Worm (Caenorhabditis elegans) whole organism, young adult: ENCODE measurements around the gene nlp-48.

ENCODE experiments used
- B0019.2 ChIP-seq: fragments of 200-800 bp; sonication (Bioruptor generic); conservative IDR thresholded peaks from 2 replicates; pipeline ENCODE4 v1.3.6; 2022; ENCODE audit warnings: missing genetic modification reagents, missing genetic modification characterization, missing compliant biosample characterization
- C06A6.2 ChIP-seq: fragments of 200-800 bp; sonication (Bioruptor generic); conservative IDR thresholded peaks from 2 replicates; pipeline ENCODE4 v1.3.6; 2022; ENCODE audit warnings: missing genetic modification characterization, missing compliant biosample characterization
- D2030.7 ChIP-seq: fragments of 200-800 bp; sonication (Bioruptor generic); IDR thresholded peaks from 2 replicates; pipeline ENCODE4 v1.3.6; 2022; ENCODE audit warnings: missing genetic modification reagents, missing genetic modification characterization, missing compliant biosample characterization
- F10E7.11 ChIP-seq: sonication (generic microtip); optimal IDR thresholded peaks from 2 replicates; lab custom pipeline; 2017; ENCODE audit warnings: mild to moderate bottlenecking, missing genetic modification characterization, moderate library complexity, missing compliant biosample characterization
- F33H1.4 ChIP-seq: fragments of 200-800 bp; sonication (Bioruptor generic); IDR thresholded peaks from 2 replicates; pipeline ENCODE4 v1.3.6; 2022; ENCODE audit warnings: missing genetic modification reagents, missing genetic modification characterization, missing compliant biosample characterization
- F57A8.1 ChIP-seq: fragments of 200-800 bp; sonication (Bioruptor generic); optimal IDR thresholded peaks from 2 replicates; lab custom pipeline; 2018; ENCODE audit warnings: mild to moderate bottlenecking, missing genetic modification characterization, moderate library complexity, missing compliant biosample characterization
- K11D2.4 ChIP-seq: fragments of 200-800 bp; sonication (Bioruptor generic); IDR thresholded peaks from 2 replicates; pipeline ENCODE4 v1.3.6; 2022; ENCODE audit warnings: missing genetic modification reagents, missing genetic modification characterization, missing compliant biosample characterization
- T26A5.8 ChIP-seq: sonication (generic microtip); optimal IDR thresholded peaks from 2 replicates; lab custom pipeline; 2016; ENCODE audit warnings: missing genetic modification characterization, missing compliant biosample characterization
- Y67H2A.10 ChIP-seq: fragments of 200-800 bp; sonication (Bioruptor generic); conservative IDR thresholded peaks from 2 replicates; pipeline ENCODE4 v1.3.6; 2022; ENCODE audit warnings: missing genetic modification reagents, missing genetic modification characterization, missing compliant biosample characterization
- aptf-2 ChIP-seq: fragments of 200-800 bp; sonication (Bioruptor generic); conservative IDR thresholded peaks from 2 replicates; pipeline ENCODE4 v1.3.6; 2022; ENCODE audit warnings: missing genetic modification reagents, missing genetic modification characterization, missing compliant biosample characterization
- cebp-1 ChIP-seq, 2 experiments: fragments of 200-800 bp in 1 of 2; sonication (Bioruptor generic) in 1 of 2; sonication (generic microtip) in 1 of 2; IDR thresholded peaks in 1 of 2; optimal IDR thresholded peaks in 1 of 2; 2 replicates each; pipeline versions ENCODE4 v1.3.6 to Lab custom; 2017 to 2022; ENCODE audit warnings: missing compliant biosample characterization in 2 of 2, missing genetic modification characterization in 2 of 2, mild to moderate bottlenecking in 1 of 2, missing genetic modification reagents in 1 of 2, moderate library complexity in 1 of 2
- cebp-2 ChIP-seq: fragments of 200-800 bp; sonication (Bioruptor generic); IDR thresholded peaks from 2 replicates; pipeline ENCODE4 v1.3.6; 2022; ENCODE audit warnings: missing genetic modification characterization, missing compliant biosample characterization
- ceh-100 ChIP-seq: fragments of 200-800 bp; sonication (Bioruptor generic); IDR thresholded peaks from 2 replicates; pipeline ENCODE4 v1.3.6; 2022; ENCODE audit warnings: missing genetic modification reagents, missing genetic modification characterization, missing compliant biosample characterization
- die-1 ChIP-seq: sonication (generic microtip); optimal IDR thresholded peaks from 2 replicates; lab custom pipeline; 2016; ENCODE audit warnings: missing genotype, mild to moderate bottlenecking, missing genetic modification characterization, missing compliant biosample characterization
- dox-1 ChIP-seq: fragments of 200-800 bp; sonication (Bioruptor generic); IDR thresholded peaks from 2 replicates; pipeline ENCODE4 v1.3.6; 2022; ENCODE audit warnings: missing genetic modification reagents, missing genetic modification characterization, missing compliant biosample characterization
- dpff-1 ChIP-seq: sonication (generic microtip); optimal IDR thresholded peaks from 2 replicates; lab custom pipeline; 2017; ENCODE audit warnings: mild to moderate bottlenecking, missing genetic modification characterization, missing compliant biosample characterization
- efl-1 ChIP-seq: fragments of 150-350 bp; optimal IDR thresholded peaks from 2 replicates; lab custom pipeline; 2014; ENCODE audit warnings: missing biosample characterization, missing genetic modification reagents, missing genetic modification characterization
- egl-44 ChIP-seq: fragments of 200-800 bp; sonication (Bioruptor generic); IDR thresholded peaks from 2 replicates; pipeline ENCODE4 v1.3.6; 2022; ENCODE audit warnings: missing genetic modification reagents, missing genetic modification characterization, missing compliant biosample characterization
- ekl-4 ChIP-seq: fragments of 200-800 bp; sonication (Bioruptor generic); IDR thresholded peaks from 2 replicates; pipeline ENCODE4 v1.3.6; 2022; ENCODE audit warnings: missing genetic modification reagents, missing genetic modification characterization, missing compliant biosample characterization
- him-1 ChIP-seq: sonication (generic microtip); optimal IDR thresholded peaks from 2 replicates; lab custom pipeline; 2016; ENCODE audit warnings: missing genotype, missing genetic modification reagents, missing genetic modification characterization, missing compliant biosample characterization
- hsf-1 ChIP-seq: fragments of 200-800 bp; sonication (Bioruptor generic); IDR thresholded peaks from 2 replicates; pipeline ENCODE4 v1.3.6; 2022; ENCODE audit warnings: missing genetic modification reagents, missing genetic modification characterization, missing compliant biosample characterization
- lin-35 ChIP-seq, 3 experiments: fragments of 150-350 bp in 2 of 3; sonication (generic microtip) in 1 of 3; optimal IDR thresholded peaks; 2 replicates each; lab custom pipeline; 2014 to 2018; ENCODE audit warnings: missing biosample characterization in 3 of 3, missing genetic modification characterization in 3 of 3, missing genetic modification reagents in 3 of 3
- lin-40 ChIP-seq: sonication (generic microtip); optimal IDR thresholded peaks from 2 replicates; lab custom pipeline; 2016; ENCODE audit warnings: missing genetic modification characterization, mild to moderate bottlenecking, missing compliant biosample characterization, missing genotype, missing genetic modification reagents
- lin-54 ChIP-seq: fragments of 200-800 bp; sonication (Bioruptor generic); optimal IDR thresholded peaks from 2 replicates; lab custom pipeline; 2018; ENCODE audit warnings: mild to moderate bottlenecking, missing genetic modification characterization, missing compliant biosample characterization
- lsl-1 ChIP-seq: fragments of 200-800 bp; sonication (Bioruptor generic); optimal IDR thresholded peaks from 2 replicates; lab custom pipeline; 2018; ENCODE audit warnings: mild to moderate bottlenecking, missing genetic modification characterization, moderate library complexity, missing compliant biosample characterization
- madf-6 ChIP-seq: fragments of 200-800 bp; sonication (Bioruptor generic); IDR thresholded peaks from 2 replicates; pipeline ENCODE4 v1.3.6; 2022; ENCODE audit warnings: missing genetic modification reagents, missing genetic modification characterization, missing compliant biosample characterization
- madf-8 ChIP-seq: fragments of 200-800 bp; sonication (Bioruptor generic); conservative IDR thresholded peaks from 2 replicates; pipeline ENCODE4 v1.3.6; 2022; ENCODE audit warnings: missing genetic modification reagents, missing genetic modification characterization, missing compliant biosample characterization
- mcd-1 ChIP-seq: fragments of 200-800 bp; sonication (Bioruptor generic); IDR thresholded peaks from 2 replicates; pipeline ENCODE4 v1.3.6; 2022; ENCODE audit warnings: missing genetic modification reagents, missing genetic modification characterization, missing compliant biosample characterization
- mel-28 ChIP-seq: sonication (generic microtip); optimal IDR thresholded peaks from 2 replicates; lab custom pipeline; 2016; ENCODE audit warnings: borderline replicate concordance, mild to moderate bottlenecking, missing genetic modification characterization, missing compliant biosample characterization
- mxl-1 ChIP-seq: sonication (generic microtip); optimal IDR thresholded peaks from 2 replicates; lab custom pipeline; 2016; ENCODE audit warnings: missing genetic modification characterization, missing compliant biosample characterization
- nfya-2 ChIP-seq: fragments of 200-800 bp; sonication (Bioruptor generic); IDR thresholded peaks from 2 replicates; pipeline ENCODE4 v1.3.6; 2022; ENCODE audit warnings: missing genetic modification reagents, missing genetic modification characterization, missing compliant biosample characterization
- nfyb-1 ChIP-seq: fragments of 200-800 bp; sonication (Bioruptor generic); IDR thresholded peaks from 2 replicates; pipeline ENCODE4 v1.3.6; 2022; ENCODE audit warnings: missing genetic modification reagents, missing genetic modification characterization, missing compliant biosample characterization
- nhr-27 ChIP-seq: fragments of 200-800 bp; sonication (Bioruptor generic); optimal IDR thresholded peaks from 2 replicates; lab custom pipeline; 2018; ENCODE audit warnings: mild to moderate bottlenecking, missing genetic modification characterization, moderate library complexity, missing compliant biosample characterization
- nhr-80 ChIP-seq: sonication (generic microtip); optimal IDR thresholded peaks from 2 replicates; lab custom pipeline; 2016; ENCODE audit warnings: missing genetic modification characterization, missing compliant biosample characterization
- pbrm-1 ChIP-seq: fragments of 200-800 bp; sonication (Bioruptor generic); IDR thresholded peaks from 2 replicates; pipeline ENCODE4 v1.3.6; 2022; ENCODE audit warnings: missing genetic modification reagents, missing genetic modification characterization, missing compliant biosample characterization
- rcor-1 ChIP-seq: fragments of 200-800 bp; sonication (Bioruptor generic); IDR thresholded peaks from 2 replicates; pipeline ENCODE4 v1.3.6; 2022; ENCODE audit warnings: missing genetic modification reagents, missing genetic modification characterization, missing compliant biosample characterization
- snpc-1.3 ChIP-seq: sonication (generic microtip); optimal IDR thresholded peaks from 2 replicates; lab custom pipeline; 2017; ENCODE audit warnings: missing genetic modification characterization, mild to moderate bottlenecking, missing compliant biosample characterization, antibody characterized with exemption, moderate library complexity, missing genotype, missing genetic modification reagents; ENCODE audit not compliant: insufficient read depth
- snpc-4 ChIP-seq, 5 experiments: fragments of 150-350 bp in 1 of 5; sonication (generic microtip) in 4 of 5; optimal IDR thresholded peaks; 2 replicates each; lab custom pipeline; 2014 to 2018; ENCODE audit warnings: missing genetic modification characterization in 5 of 5, missing biosample characterization in 3 of 5, antibody characterized with exemption in 2 of 5, mild to moderate bottlenecking in 2 of 5, missing compliant biosample characterization in 2 of 5, missing genotype in 2 of 5, moderate library complexity in 2 of 5, missing genetic modification reagents in 1 of 5
- somi-1 ChIP-seq: fragments of 200-800 bp; sonication (Bioruptor generic); optimal IDR thresholded peaks from 2 replicates; lab custom pipeline; 2018; ENCODE audit warnings: mild to moderate bottlenecking, missing genetic modification characterization, missing compliant biosample characterization
- tlf-1 ChIP-seq: fragments of 200-800 bp; sonication (Bioruptor generic); optimal IDR thresholded peaks from 2 replicates; lab custom pipeline; 2018; ENCODE audit warnings: mild to moderate bottlenecking, missing genetic modification characterization, missing compliant biosample characterization
- unc-130 ChIP-seq: sonication (generic microtip); optimal IDR thresholded peaks from 2 replicates; lab custom pipeline; 2016; ENCODE audit warnings: missing genetic modification reagents, missing genetic modification characterization, missing compliant biosample characterization
- xnd-1 ChIP-seq: sonication (generic microtip); optimal IDR thresholded peaks from 2 replicates; lab custom pipeline; 2016; ENCODE audit warnings: missing genotype, missing genetic modification reagents, missing genetic modification characterization, missing compliant biosample characterization
- zim-3 ChIP-seq: sonication (generic microtip); optimal IDR thresholded peaks from 2 replicates; lab custom pipeline; 2017; ENCODE audit warnings: mild to moderate bottlenecking, missing genetic modification characterization, moderate library complexity, missing compliant biosample characterization
- ztf-22 ChIP-seq: fragments of 200-800 bp; sonication (Bioruptor generic); optimal IDR thresholded peaks from 2 replicates; lab custom pipeline; 2018; ENCODE audit warnings: mild to moderate bottlenecking, missing genetic modification characterization, moderate library complexity, missing compliant biosample characterization

nlp-48 gene

DNA sequence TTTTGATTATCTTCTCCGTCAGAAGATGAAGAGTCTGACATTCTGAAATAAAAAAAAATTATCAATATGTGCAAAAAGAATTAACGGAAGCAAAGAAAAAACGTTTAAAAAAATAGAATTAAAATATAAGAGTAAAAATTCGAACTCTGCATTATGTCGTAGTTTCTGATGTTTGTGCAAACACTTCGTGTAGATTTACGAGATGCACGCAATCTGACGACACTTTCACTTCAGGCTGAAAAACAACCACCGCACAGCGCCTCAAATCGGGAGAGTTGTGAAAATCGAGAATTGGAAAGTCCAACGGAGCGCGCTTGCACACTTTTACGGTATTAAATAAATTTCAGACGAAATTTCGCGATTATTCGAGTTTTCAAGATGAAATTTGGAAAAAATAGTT lies 5.7 kb upstream of the nlp-48 start, which contains the start of gene T26G10.1 (continued):
- peak; percentile 70 for TF ChIP-seq nfyb-1 (GFP tag; lab: Robert Waterston, UW)
- TF ChIP-seq tlf-1 (GFP tag; lab: Kevin White, UChicago), result peak; percentile 52
- no peak for TF ChIP-seq nhr-27 (tag; lab: Kevin White, UChicago)
- peak; percentile 90 for TF ChIP-seq dox-1 (GFP tag; lab: Robert Waterston, UW)
- peak; percentile 51 for TF ChIP-seq lin-40 (tag; lab: Kevin White, UChicago)
- peak; percentile 89 for TF ChIP-seq B0019.2
- no peak for TF ChIP-seq K11D2.4 (GFP tag; lab: Robert Waterston, UW)
- no peak for TF ChIP-seq aptf-2
- peak; percentile 44; the same call in 1 of the 2 replicates for TF ChIP-seq cebp-1 (GFP tag; IDR thresholded peaks at IDR 0.05; lab: Robert Waterston, UW)
- TF ChIP-seq cebp-1 (tag; optimal IDR thresholded peaks at IDR 0.05; lab: Kevin White, UChicago), result peak; percentile 66
- TF ChIP-seq dpff-1 (tag; lab: Kevin White, UChicago), result no peak
- TF ChIP-seq ekl-4 (GFP tag; lab: Robert Waterston, UW), result peak; percentile 87
- peak; percentile 65 for TF ChIP-seq F33H1.4

DNA sequence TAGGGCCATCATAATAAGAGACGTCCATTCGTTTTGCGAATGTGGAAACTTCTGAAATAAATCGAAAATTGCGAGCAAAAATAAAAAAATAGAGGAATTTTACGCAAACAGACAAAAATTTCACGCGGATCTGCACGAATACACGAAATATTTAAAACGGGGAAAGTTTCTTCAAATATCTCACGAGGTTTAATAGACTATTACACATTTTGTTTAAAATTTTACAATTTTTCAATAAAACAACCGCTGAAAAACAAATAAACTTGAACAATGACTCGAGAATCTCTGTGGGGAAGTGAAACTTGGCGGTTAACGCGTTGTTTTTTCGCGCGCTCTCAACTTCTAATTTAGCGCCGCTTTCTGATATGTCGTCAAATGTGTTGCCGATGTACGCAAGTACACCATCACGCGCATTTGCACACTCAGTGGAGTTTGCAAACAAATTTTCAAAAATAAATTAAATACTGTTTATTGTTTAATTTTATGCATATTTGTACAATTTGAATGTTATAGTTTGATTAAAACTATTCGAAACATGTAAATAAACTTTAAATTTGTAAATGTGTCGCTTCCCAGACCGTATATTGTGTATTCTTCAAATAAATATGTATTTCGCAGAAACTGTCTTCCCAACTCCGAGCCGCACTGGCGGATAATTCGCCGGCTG lies 7.7 kb downstream of the nlp-48 start, which contains the start of the genes gpr-2 and rgr-1:
Gene gpr-2 (minus strand): TSS at position 51 of the 667 bp plus-strand sequence.
Gene rgr-1 (plus strand): TSS at position 617 of the 667 bp plus-strand sequence.
- TF ChIP-seq F57A8.1 (GFP tag; lab: Kevin White, UChicago) (no peak), mcd-1 (peak; percentile 80), lsl-1 (peak; percentile 79), madf-6 (peak; percentile 98), lin-54 (GFP tag; lab: Kevin White, UChicago) (peak; percentile 83), cebp-2 (GFP tag; lab: Robert Waterston, UW) (no peak), dox-1 (GFP tag; lab: Robert Waterston, UW) (peak; percentile 86), die-1 (tag; lab: Kevin White, UChicago) (no peak), T26A5.8 (tag; lab: Kevin White, UChicago) (no peak), aptf-2 (0 out of 2 replicates have a peak, but pooled peaks have one; percentile 44), efl-1 (GFP tag; lab: Kevin White, UChicago) (peak; percentile 98), pbrm-1 (peak; percentile 57; the same call in 1 of the 2 replicates), F10E7.11 (no peak), nfya-2 (GFP tag; lab: Robert Waterston, UW) (no peak), ceh-100 (GFP tag; lab: Robert Waterston, UW) (peak; percentile 60; the same call in 1 of the 2 replicates), unc-130 (GFP tag; lab: Kevin White, UChicago) (peak; percentile 82), lin-35 (GFP tag; optimal IDR thresholded peaks at IDR 0.05; lab: Kevin White, UChicago) (peak in 2 of 3 experiments; percentile 44 to 63), ztf-22 (GFP tag; lab: Kevin White, UChicago) (no peak), mel-28 (tag; lab: Kevin White, UChicago) (no peak), D2030.7 (peak; percentile 89), snpc-4 (GFP tag; optimal IDR thresholded peaks at IDR 0.05; lab: Kevin White, UChicago) (no peak), snpc-4 (tag; optimal IDR thresholded peaks at IDR 0.05; lab: Kevin White, UChicago) (peak in 3 of 4 experiments; percentile 13 to 64 (median 40)), dpff-1 (tag; lab: Kevin White, UChicago) (no peak), hsf-1 (peak; percentile 90), mxl-1 (tag; lab: Kevin White, UChicago) (no peak), him-1 (tag; lab: Kevin White, UChicago) (peak; percentile 32), somi-1 (GFP tag; lab: Kevin White, UChicago) (no peak), rcor-1 (peak; percentile 82), xnd-1 (tag; lab: Kevin White, UChicago) (peak; percentile 91), Y67H2A.10 (GFP tag; lab: Robert Waterston, UW) (0 out of 2 replicates have a peak, but pooled peaks have one; percentile 37), zim-3 (no peak), madf-8 (GFP tag; lab: Robert Waterston, UW) (peak; percentile 96), nhr-80 (tag; lab: Kevin White, UChicago) (no peak), snpc-1.3 (tag; lab: Kevin White, UChicago) (peak; percentile 23), C06A6.2 (GFP tag; lab: Robert Waterston, UW) (no peak), egl-44 (no peak)
